Worm (Caenorhabditis elegans) whole organism, L1 larva: ENCODE results near the gene bre-3.

Source experiments
- fkh-10 ChIP-seq: sonication (generic microtip); optimal IDR thresholded peaks from 2 replicates; lab custom pipeline; 2017; ENCODE audit warnings: missing biosample characterization, missing genetic modification reagents, missing genetic modification characterization
- mef-2 ChIP-seq: fragments of 150-350 bp; optimal IDR thresholded peaks from 2 replicates; lab custom pipeline; 2014; ENCODE audit warnings: missing biosample characterization, missing genetic modification characterization

ce11 chrIII:9513006-9513405 lies 27.7 kb upstream of the bre-3 start:
- TF ChIP-seq mef-2 (tag; lab: Kevin White, UChicago) (no peak), fkh-10 (GFP tag; lab: Kevin White, UChicago) (no peak)
